Worm (Caenorhabditis elegans) whole organism, young adult: Measurements from ENCODE around the gene ech-5.

Experiments
- B0019.2 ChIP-seq: fragments of 200-800 bp; sonication (Bioruptor generic); conservative IDR thresholded peaks from 2 replicates; pipeline ENCODE4 v1.3.6; 2022; ENCODE audit warnings: missing genetic modification reagents, missing genetic modification characterization, missing compliant biosample characterization
- B0261.1 ChIP-seq: sonication (generic microtip); optimal IDR thresholded peaks from 2 replicates; lab custom pipeline; 2016; ENCODE audit warnings: mild to moderate bottlenecking, missing genetic modification characterization, moderate library complexity, missing compliant biosample characterization
- F10E7.11 ChIP-seq: sonication (generic microtip); optimal IDR thresholded peaks from 2 replicates; lab custom pipeline; 2017; ENCODE audit warnings: mild to moderate bottlenecking, missing genetic modification characterization, moderate library complexity, missing compliant biosample characterization
- ceh-79 ChIP-seq: sonication (generic microtip); optimal IDR thresholded peaks from 2 replicates; lab custom pipeline; 2017; ENCODE audit warnings: mild to moderate bottlenecking, missing genetic modification characterization, missing compliant biosample characterization
- fkh-3 ChIP-seq: sonication (generic microtip); optimal IDR thresholded peaks from 2 replicates; lab custom pipeline; 2016; ENCODE audit warnings: mild to moderate bottlenecking, missing genetic modification characterization, missing compliant biosample characterization
- hrde-1 ChIP-seq: sonication (generic microtip); optimal IDR thresholded peaks from 2 replicates; lab custom pipeline; 2016; ENCODE audit warnings: missing genetic modification characterization, mild to moderate bottlenecking, missing compliant biosample characterization, moderate library complexity, missing genotype, missing genetic modification reagents, borderline replicate concordance
- nfya-1 ChIP-seq: sonication (generic microtip); optimal IDR thresholded peaks from 2 replicates; lab custom pipeline; 2017; ENCODE audit warnings: antibody characterized with exemption, missing compliant biosample characterization, missing genetic modification characterization, borderline replicate concordance; ENCODE audit not compliant: insufficient read depth
- pha-4 ChIP-seq: fragments of 150-350 bp; sonication (generic microtip); optimal IDR thresholded peaks from 2 replicates; lab custom pipeline; 2014; ENCODE audit warnings: missing biosample characterization, missing genetic modification reagents, missing genetic modification characterization
- sea-2 ChIP-seq: fragments of 200-800 bp; sonication (Bioruptor generic); IDR thresholded peaks from 2 replicates; pipeline ENCODE4 v1.3.6; 2022; ENCODE audit warnings: missing genetic modification characterization, missing compliant biosample characterization

DNA sequence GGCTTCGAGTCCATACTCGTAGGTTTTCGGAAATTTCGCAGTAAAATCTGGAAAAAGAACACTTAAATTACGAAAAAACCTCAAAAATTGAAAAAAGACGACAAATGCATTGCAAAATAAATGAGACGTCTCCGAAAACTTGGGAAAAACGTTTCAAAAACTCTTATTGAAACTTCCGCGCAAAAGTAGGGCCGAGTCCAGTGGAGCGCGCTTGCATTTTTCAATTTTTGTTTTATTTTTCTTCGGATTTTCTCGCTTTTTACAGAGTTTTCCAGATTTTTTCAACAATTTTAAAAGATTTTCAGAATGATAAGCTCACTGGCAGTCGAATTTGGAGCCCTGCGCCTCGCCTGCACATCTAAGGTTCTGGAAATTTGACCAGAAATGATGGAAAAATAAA, 23.9 kb upstream of the ech-5 start, which contains the start of gene mrpl-2:
- TF ChIP-seq pha-4 (tag; lab: Kevin White, UChicago) = no peak
- no peak for TF ChIP-seq B0261.1 (tag; lab: Kevin White, UChicago)
- no peak for TF ChIP-seq ceh-79 (tag; lab: Kevin White, UChicago)
- no peak for TF ChIP-seq B0019.2 (GFP tag; lab: Robert Waterston, UW)
- TF ChIP-seq F10E7.11 (tag; lab: Kevin White, UChicago) = no peak
- TF ChIP-seq nfya-1 = no peak
- no peak for TF ChIP-seq fkh-3 (tag; lab: Kevin White, UChicago)
- no peak for TF ChIP-seq hrde-1 (tag; lab: Kevin White, UChicago)
- TF ChIP-seq sea-2 = no peak
